Worm (Caenorhabditis elegans): ENCODE results near the gene fipr-15.

The fipr-15 gene

DNA sequence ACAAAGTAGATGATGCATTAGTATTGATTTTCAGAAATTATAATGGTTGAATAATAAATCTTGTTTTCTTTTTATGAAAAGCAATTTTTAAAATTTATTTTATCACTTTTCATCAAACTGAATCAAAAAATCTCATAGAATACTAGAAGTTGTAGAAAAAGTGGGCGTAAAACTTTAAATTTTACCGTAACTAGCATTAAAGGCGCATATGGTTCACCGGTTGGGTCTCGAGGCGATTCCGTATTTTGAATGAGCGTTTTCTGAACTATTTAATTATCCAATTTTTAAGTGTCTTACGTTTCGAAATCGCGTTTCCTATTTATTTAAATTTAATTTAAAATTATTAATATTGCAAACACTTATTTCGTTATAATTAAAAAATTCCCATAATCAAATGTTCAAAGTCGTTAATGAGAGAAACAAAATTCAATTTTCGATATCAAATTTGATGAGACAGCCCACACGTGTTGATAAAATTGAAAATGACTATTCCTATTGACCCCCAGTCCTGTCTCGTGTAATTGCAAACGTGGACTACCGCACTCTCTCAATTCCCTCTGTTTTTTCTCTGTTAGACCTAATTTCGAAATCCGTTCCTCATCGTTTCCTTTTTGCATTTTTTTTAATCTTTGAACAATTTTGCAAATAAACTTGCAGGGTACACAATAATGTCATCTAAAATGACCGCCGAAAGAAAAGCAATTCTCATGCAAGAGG is 21.9 kb upstream of the fipr-15 start, which contains the start of the genes T11G6.2 and hars-1 (continued):
- TF ChIP-seq sea-2 (GFP tag; optimal IDR thresholded peaks at IDR 0.05) (no peak), nhr-77 (tag; optimal IDR thresholded peaks at IDR 0.05) (no peak), ceh-9 (tag; optimal IDR thresholded peaks at IDR 0.05) (no peak), skn-1 (tag; optimal IDR thresholded peaks at IDR 0.05) (no peak), ceh-82 (tag; optimal IDR thresholded peaks at IDR 0.05) (no peak)

DNA sequence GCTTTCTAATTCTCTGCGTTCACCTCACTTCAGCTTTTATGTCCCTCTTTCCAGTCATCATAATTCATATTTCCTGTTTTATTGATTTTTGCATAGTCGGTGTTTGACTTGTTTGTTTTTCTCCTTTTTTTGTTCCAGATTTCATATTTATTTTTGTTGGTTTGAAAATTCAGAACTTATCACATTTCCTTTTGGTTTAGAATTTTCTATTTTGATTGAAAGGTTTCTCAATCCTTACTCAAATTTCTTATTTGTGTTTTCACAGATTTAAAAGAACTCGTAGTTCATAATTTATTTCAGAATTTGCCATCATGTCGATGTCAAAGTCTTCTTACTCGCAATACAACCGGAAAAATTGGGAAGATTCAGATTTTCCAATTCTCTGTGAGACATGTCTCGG is 19.3 kb upstream of the fipr-15 start, which contains the start of gene rbm-22:
Gene rbm-22, plus strand, starts transcription at position 301 of the 400 bp plus-strand sequence.
- TF ChIP-seq daf-12 (tag; optimal IDR thresholded peaks at IDR 0.05) (no peak), ceh-28 (tag; optimal IDR thresholded peaks at IDR 0.05) (peak; percentile 16)

DNA sequence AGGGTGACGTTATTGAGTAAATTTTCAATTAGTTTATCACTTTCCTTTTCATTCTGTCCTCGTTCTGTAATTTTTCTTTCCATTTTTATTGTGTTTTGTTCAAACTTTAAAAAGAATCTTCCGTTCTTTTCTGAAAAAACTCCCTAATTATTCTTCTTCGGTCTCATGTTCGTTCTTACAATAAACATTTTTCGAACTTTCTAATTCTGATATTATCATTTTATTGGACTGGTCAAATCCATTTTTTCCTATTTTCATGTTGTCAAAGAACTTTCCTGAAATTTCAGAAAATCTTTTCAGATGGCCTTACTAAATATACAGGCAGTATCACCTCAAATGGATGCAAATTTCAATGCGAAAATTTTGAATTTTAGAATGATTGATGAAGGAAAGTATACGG is 16.3 kb upstream of the fipr-15 start, which contains the start of gene nish-1:
Gene nish-1, plus strand, starts transcription at position 301 of the 400 bp plus-strand sequence.
- TF ChIP-seq ceh-82 (tag; optimal IDR thresholded peaks at IDR 0.05) (no peak), pqm-1 (tag; optimal IDR thresholded peaks at IDR 0.05) (no peak)

- TF ChIP-seq lsy-12 (tag; optimal IDR thresholded peaks at IDR 0.05) (no peak), pha-4 (tag; optimal IDR thresholded peaks at IDR 0.05) (peak; percentile 68)
Measured at ce11 chrIV:10867370-10868146, 12.8 kb upstream of the fipr-15 start.

DNA sequence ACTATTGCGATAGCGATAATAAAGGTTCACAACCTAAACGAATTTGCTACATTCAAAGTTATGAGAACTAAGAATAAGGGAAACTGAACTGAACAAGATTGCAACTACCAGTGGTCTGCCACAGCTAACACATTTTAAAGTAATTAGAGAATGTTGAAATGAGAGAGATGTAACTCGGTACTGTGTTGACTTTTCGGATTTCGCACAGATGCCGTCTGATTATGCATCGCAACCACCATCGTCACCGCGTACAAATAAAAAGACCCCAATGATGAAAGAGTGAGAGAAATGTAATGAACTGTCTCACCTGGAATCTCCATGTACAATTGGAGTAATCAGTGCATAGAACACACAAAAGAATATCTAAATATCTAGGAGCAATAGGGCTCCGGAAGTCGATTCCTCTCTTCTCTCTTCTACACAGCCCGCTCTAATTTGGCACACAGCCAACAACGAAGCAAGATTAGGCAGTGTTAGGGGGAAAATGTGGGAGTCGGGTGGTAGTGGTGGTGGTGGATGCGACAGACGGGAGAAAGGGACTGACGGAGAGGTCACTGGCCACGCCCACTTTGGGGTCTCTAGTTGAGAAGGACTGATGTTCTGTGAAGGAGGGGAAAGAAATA is 11.6 kb upstream of the fipr-15 start, which contains the start of gene F13E9.11:
Gene F13E9.11, minus strand, starts transcription at position 507 of the 623 bp plus-strand sequence.
- TF ChIP-seq tbx-2 (tag; optimal IDR thresholded peaks at IDR 0.05) (no peak), sea-2 (GFP tag; optimal IDR thresholded peaks at IDR 0.05) (no peak), hmg-11 (tag; optimal IDR thresholded peaks at IDR 0.05) (peak; percentile 8), nhr-11 (tag; optimal IDR thresholded peaks at IDR 0.05) (no peak), nfya-1 (tag; optimal IDR thresholded peaks at IDR 0.05; ENCODE audit: insufficient read depth) (peak; percentile 35)

DNA sequence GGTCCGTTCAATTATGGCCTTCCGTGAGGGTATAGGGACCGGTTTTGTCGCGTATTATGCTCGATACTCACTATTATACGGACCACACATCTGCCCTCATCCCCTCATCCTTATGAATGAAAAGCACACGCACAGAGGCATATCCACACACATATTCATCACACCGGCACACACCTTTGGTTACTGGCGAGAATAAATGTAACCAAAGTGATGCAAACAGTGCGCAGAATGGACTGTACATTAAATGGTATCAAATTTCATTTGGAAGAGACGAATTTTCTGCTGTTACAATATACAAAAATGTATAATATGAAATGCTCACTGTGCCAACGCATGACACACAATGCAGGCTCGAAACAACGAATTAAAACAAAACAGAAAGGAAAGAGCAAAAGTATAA is 10.7 kb upstream of the fipr-15 start:
- TF ChIP-seq egl-27 (tag; optimal IDR thresholded peaks at IDR 0.05) (no peak), unc-39 (tag; optimal IDR thresholded peaks at IDR 0.05) (no peak), jun-1 (tag; optimal IDR thresholded peaks at IDR 0.05) (no peak), fkh-2 (tag; optimal IDR thresholded peaks at IDR 0.05) (no peak), eor-1 (tag; optimal IDR thresholded peaks at IDR 0.05) (no peak), mml-1 (tag; optimal IDR thresholded peaks at IDR 0.05) (no peak), ztf-11 (tag; optimal IDR thresholded peaks at IDR 0.05) (no peak), fos-1 (tag; optimal IDR thresholded peaks at IDR 0.05) (no peak), ceh-16 (tag; optimal IDR thresholded peaks at IDR 0.05) (no peak), nhr-28 (tag; optimal IDR thresholded peaks at IDR 0.05) (no peak), egl-5 (tag; optimal IDR thresholded peaks at IDR 0.05) (no peak), nhr-77 (tag; optimal IDR thresholded peaks at IDR 0.05) (no peak)

DNA sequence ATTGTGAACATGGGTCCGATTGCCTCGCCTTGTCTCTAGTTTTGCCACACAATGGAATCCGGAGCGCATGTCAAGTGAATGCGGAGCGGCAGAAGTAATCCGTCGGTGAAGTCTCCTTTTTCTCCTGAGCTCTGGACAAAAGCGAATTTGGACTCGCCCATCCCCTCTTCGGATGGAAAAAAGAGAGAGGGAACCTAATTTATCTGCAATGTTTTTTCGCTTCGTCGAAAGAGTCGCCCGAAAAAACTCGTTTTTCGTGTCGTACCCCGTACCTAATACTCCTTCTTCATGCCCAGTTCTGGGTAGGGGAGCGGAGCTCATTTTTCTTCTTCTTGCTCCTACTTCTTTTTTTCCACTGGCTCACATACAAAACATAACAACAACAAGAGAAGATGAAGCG is 10.2 kb upstream of the fipr-15 start:
- TF ChIP-seq mml-1 (tag; optimal IDR thresholded peaks at IDR 0.05), result no peak
- TF ChIP-seq nhr-25 (tag; optimal IDR thresholded peaks at IDR 0.05), result no peak
- TF ChIP-seq hmg-11 (tag; optimal IDR thresholded peaks at IDR 0.05), result no peak
- TF ChIP-seq elt-1 (tag; optimal IDR thresholded peaks at IDR 0.05), result no peak
- no peak for TF ChIP-seq ama-1 (optimal IDR thresholded peaks at IDR 0.05)
- no peak for TF ChIP-seq lsy-12 (tag; optimal IDR thresholded peaks at IDR 0.05)
- no peak for TF ChIP-seq aly-2 (tag; optimal IDR thresholded peaks at IDR 0.05)
- no peak for TF ChIP-seq nhr-12 (tag; optimal IDR thresholded peaks at IDR 0.05)
- no peak for TF ChIP-seq nhr-23 (tag; optimal IDR thresholded peaks at IDR 0.05)
- TF ChIP-seq egl-27 (tag; optimal IDR thresholded peaks at IDR 0.05), result no peak
- no peak for TF ChIP-seq lin-39 (tag; optimal IDR thresholded peaks at IDR 0.05)
- no peak for TF ChIP-seq pqm-1 (tag; optimal IDR thresholded peaks at IDR 0.05)
- no peak for TF ChIP-seq nfya-1 (tag; optimal IDR thresholded peaks at IDR 0.05; ENCODE audit: insufficient read depth)
- TF ChIP-seq eor-1 (tag; optimal IDR thresholded peaks at IDR 0.05), result no peak
- no peak for TF ChIP-seq zag-1 (tag; optimal IDR thresholded peaks at IDR 0.05)
- no peak for TF ChIP-seq unc-39 (tag; optimal IDR thresholded peaks at IDR 0.05)
- TF ChIP-seq nhr-67 (tag; optimal IDR thresholded peaks at IDR 0.05), result no peak

Measured in whole organism, L3 larva.